Fruit fly (Drosophila melanogaster) whole organism, pupa: Measurements from ENCODE around the gene CG32812.

Source experiments
- CG10348 ChIP-seq: fragments of 200-800 bp; sonication (Bioruptor generic); IDR thresholded peaks from 2 replicates; pipeline ENCODE4 v1.3.6; 2022; ENCODE audit warnings: missing biosample characterization, missing genetic modification characterization
- CG32121 ChIP-seq: fragments of 200-800 bp; sonication (Bioruptor generic); IDR thresholded peaks from 2 replicates; pipeline ENCODE4 v1.3.6; 2022; ENCODE audit warnings: missing biosample characterization, missing genetic modification characterization
- CG8159 ChIP-seq: fragments of 200-800 bp; sonication (Bioruptor generic); optimal IDR thresholded peaks from 3 replicates; lab custom pipeline; 2018; ENCODE audit warnings: missing biosample characterization, mild to moderate bottlenecking, missing genetic modification characterization, moderate library complexity
- CG8301 ChIP-seq: fragments of 200-800 bp; sonication (Bioruptor generic); optimal IDR thresholded peaks from 2 replicates; lab custom pipeline; 2018; ENCODE audit warnings: missing biosample characterization, mild to moderate bottlenecking, missing genetic modification characterization
- D1 ChIP-seq: fragments of 200-800 bp; sonication (Bioruptor generic); optimal IDR thresholded peaks from 2 replicates; lab custom pipeline; 2018; ENCODE audit warnings: missing biosample characterization, mild to moderate bottlenecking, missing genetic modification characterization, moderate library complexity
- EcR ChIP-seq: fragments of 200-800 bp; sonication (Bioruptor generic); optimal IDR thresholded peaks from 3 replicates; lab custom pipeline; 2019; ENCODE audit warnings: missing biosample characterization, missing genetic modification characterization, mild to moderate bottlenecking, moderate library complexity, missing genetic modification reagents
- Pif1A ChIP-seq: fragments of 200-800 bp; sonication (Bioruptor generic); optimal IDR thresholded peaks from 3 replicates; lab custom pipeline; 2016; ENCODE audit warnings: missing biosample characterization, missing genetic modification characterization
- Snoo ChIP-seq: fragments of 200-800 bp; sonication (Bioruptor generic); optimal IDR thresholded peaks from 3 replicates; lab custom pipeline; 2017; ENCODE audit warnings: missing biosample characterization, mild to moderate bottlenecking, missing genetic modification characterization, inconsistent platforms

DNA sequence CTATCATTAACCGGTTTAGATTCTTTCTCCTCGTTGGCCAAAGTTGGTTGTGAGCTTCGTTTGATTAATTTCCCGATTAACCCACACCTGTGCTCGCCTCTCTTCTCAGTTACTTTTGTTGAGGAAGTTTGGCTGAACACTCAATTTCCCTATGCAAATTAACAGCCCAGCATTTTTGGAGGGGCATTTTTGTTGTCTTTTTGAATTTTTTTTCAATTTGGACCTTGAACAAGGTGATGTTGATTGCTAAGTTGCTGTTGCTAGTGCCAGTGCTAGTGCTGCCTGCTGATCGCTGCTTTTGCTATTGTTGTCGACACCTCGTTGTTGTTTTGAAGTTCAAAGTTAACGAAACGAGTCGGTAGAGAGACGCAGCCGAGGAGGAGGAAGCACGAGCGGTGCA, 19.5 kb upstream of the CG32812 start:
- TF ChIP-seq CG8159 (tag; lab: Kevin White, UChicago) (no peak), CG32121 (GFP tag; lab: Robert Waterston, UW) (no peak), D1 (no peak), CG8301 (no peak), Snoo (tag; lab: Kevin White, UChicago) (no peak), CG10348 (GFP tag; lab: Robert Waterston, UW) (no peak), EcR (no peak), Pif1A (GFP tag; lab: Kevin White, UChicago) (no peak)
